Worm (Caenorhabditis elegans) whole organism, L4 larva: Measurements from ENCODE around the gene lro-1.

ENCODE experiments used
- F10B5.3 ChIP-seq: sonication (generic microtip); optimal IDR thresholded peaks from 2 replicates; lab custom pipeline; 2016; ENCODE audit warnings: mild to moderate bottlenecking, missing genetic modification characterization, missing compliant biosample characterization
- F49E8.2 ChIP-seq: sonication (generic microtip); optimal IDR thresholded peaks from 2 replicates; lab custom pipeline; 2016; ENCODE audit warnings: missing compliant biosample characterization, mild to moderate bottlenecking, missing genetic modification characterization, borderline replicate concordance
- R02D3.7 ChIP-seq: fragments of 150-350 bp; sonication (generic microtip); optimal IDR thresholded peaks from 3 replicates; lab custom pipeline; 2014; ENCODE audit warnings: missing biosample characterization, missing genetic modification characterization
- T20F7.1 ChIP-seq: fragments of 200-800 bp; sonication (Bioruptor generic); optimal IDR thresholded peaks from 2 replicates; lab custom pipeline; 2018; ENCODE audit warnings: mild to moderate bottlenecking, missing genetic modification characterization, missing compliant biosample characterization
- T26A8.4 ChIP-seq: fragments of 200-800 bp; sonication (Bioruptor generic); IDR thresholded peaks from 2 replicates; pipeline ENCODE4 v1.3.6; 2022; ENCODE audit warnings: missing genetic modification characterization, missing compliant biosample characterization
- Y105C5A.15 ChIP-seq: fragments of 200-800 bp; sonication (Bioruptor generic); IDR thresholded peaks from 2 replicates; pipeline ENCODE4 v1.3.6; 2022; ENCODE audit warnings: missing genetic modification characterization, missing compliant biosample characterization
- Y48G9A.11 ChIP-seq: fragments of 200-800 bp; sonication (Bioruptor generic); IDR thresholded peaks from 2 replicates; pipeline ENCODE4 v1.3.6; 2022; ENCODE audit warnings: missing genetic modification reagents, missing genetic modification characterization, missing compliant biosample characterization
- aha-1 ChIP-seq: fragments of 150-350 bp; peaks from one replicate; lab custom pipeline; 2014; ENCODE audit warnings: missing biosample characterization, missing genetic modification characterization
- ceh-20 ChIP-seq: fragments of 200-800 bp; sonication (Bioruptor generic); IDR thresholded peaks from 2 replicates; pipeline ENCODE4 v1.3.6; 2022; ENCODE audit warnings: missing genetic modification reagents, missing genetic modification characterization, missing compliant biosample characterization
- ces-1 ChIP-seq: fragments of 150-350 bp; sonication (generic microtip); optimal IDR thresholded peaks from 4 replicates; lab custom pipeline; 2014; ENCODE audit warnings: missing biosample characterization, missing genetic modification reagents, missing genetic modification characterization
- daf-12 ChIP-seq: fragments of 150-350 bp; optimal IDR thresholded peaks from 2 replicates; lab custom pipeline; 2014; ENCODE audit warnings: missing biosample characterization, missing genetic modification reagents, missing genetic modification characterization
- daf-16 ChIP-seq, 3 experiments: sonication (generic microtip); optimal IDR thresholded peaks; 2 replicates each; lab custom pipeline; 2016 to 2017; ENCODE audit warnings: missing genetic modification characterization in 3 of 3, missing genetic modification reagents in 3 of 3, mild to moderate bottlenecking in 2 of 3, missing compliant biosample characterization in 2 of 3, missing biosample characterization in 1 of 3, moderate library complexity in 1 of 3
- daf-8 ChIP-seq: fragments of 200-800 bp; sonication (Bioruptor generic); IDR thresholded peaks from 2 replicates; pipeline ENCODE4 v1.3.6; 2022; ENCODE audit warnings: missing genetic modification characterization, missing compliant biosample characterization
- duxl-1 ChIP-seq: sonication (generic microtip); optimal IDR thresholded peaks from 2 replicates; lab custom pipeline; 2016; ENCODE audit warnings: mild to moderate bottlenecking, missing genetic modification characterization, moderate library complexity, missing compliant biosample characterization; ENCODE audit not compliant: poor library complexity
- dve-1 ChIP-seq: sonication (generic microtip); optimal IDR thresholded peaks from 2 replicates; lab custom pipeline; 2017; ENCODE audit warnings: antibody characterized with exemption, mild to moderate bottlenecking, missing genetic modification characterization, missing compliant biosample characterization; ENCODE audit not compliant: insufficient read depth
- egl-27 ChIP-seq: sonication (generic microtip); optimal IDR thresholded peaks from 3 replicates; lab custom pipeline; 2017; ENCODE audit warnings: missing biosample characterization, missing genetic modification reagents, missing genetic modification characterization
- fos-1 ChIP-seq: fragments of 150-350 bp; optimal IDR thresholded peaks from 2 replicates; lab custom pipeline; 2014; ENCODE audit warnings: missing biosample characterization, missing genetic modification characterization
- hif-1 ChIP-seq, 2 experiments: sonication (generic microtip); optimal IDR thresholded peaks; 2 replicates each; lab custom pipeline; 2016 to 2017; ENCODE audit warnings: missing compliant biosample characterization in 2 of 2, missing genetic modification characterization in 2 of 2, missing genetic modification reagents in 2 of 2, missing genotype in 2 of 2, mild to moderate bottlenecking in 1 of 2
- hlh-11 ChIP-seq: fragments of 200-800 bp; sonication (Bioruptor generic); optimal IDR thresholded peaks from 2 replicates; lab custom pipeline; 2018; ENCODE audit warnings: mild to moderate bottlenecking, missing genetic modification characterization, missing compliant biosample characterization
- hlh-30 ChIP-seq: sonication (generic microtip); optimal IDR thresholded peaks from 2 replicates; lab custom pipeline; 2017; ENCODE audit warnings: antibody characterized with exemption, mild to moderate bottlenecking, missing genetic modification characterization, missing compliant biosample characterization; ENCODE audit not compliant: insufficient read depth
- hmg-1.1 ChIP-seq: fragments of 200-800 bp; sonication (Bioruptor generic); IDR thresholded peaks from 2 replicates; pipeline ENCODE4 v1.3.6; 2022; ENCODE audit warnings: missing genetic modification reagents, missing genetic modification characterization, missing compliant biosample characterization
- lin-1 ChIP-seq: fragments of 200-800 bp; sonication (Bioruptor generic); IDR thresholded peaks from 2 replicates; pipeline ENCODE4 v1.3.6; 2022; ENCODE audit warnings: missing genetic modification reagents, missing genetic modification characterization, missing compliant biosample characterization
- lin-13 ChIP-seq: fragments of 150-350 bp; optimal IDR thresholded peaks from 2 replicates; lab custom pipeline; 2014; ENCODE audit warnings: missing biosample characterization, missing genetic modification reagents, missing genetic modification characterization
- lsy-2 ChIP-seq, 2 experiments: fragments of 150-350 bp in 1 of 2; sonication (generic microtip) in 1 of 2; optimal IDR thresholded peaks; 2 replicates each; lab custom pipeline; 2014 to 2017; ENCODE audit warnings: missing biosample characterization in 2 of 2, missing genetic modification characterization in 2 of 2
- madf-5 ChIP-seq, 2 experiments: fragments of 200-800 bp; sonication (Bioruptor generic); IDR thresholded peaks; 2 replicates each; pipeline ENCODE4 v1.3.6; 2022; ENCODE audit warnings: missing compliant biosample characterization in 2 of 2, missing genetic modification characterization in 2 of 2
- mdl-1 ChIP-seq, 2 experiments: fragments of 150-350 bp in 1 of 2; sonication (generic microtip) in 1 of 2; optimal IDR thresholded peaks; 2 replicates each; lab custom pipeline; 2014 to 2017; ENCODE audit warnings: missing biosample characterization in 2 of 2, missing genetic modification characterization in 2 of 2
- mdt-29 ChIP-seq: fragments of 200-800 bp; sonication (Bioruptor generic); IDR thresholded peaks from 2 replicates; pipeline ENCODE4 v1.3.6; 2022; ENCODE audit warnings: missing genetic modification reagents, missing genetic modification characterization, missing compliant biosample characterization
- mep-1 ChIP-seq: fragments of 150-350 bp; sonication (generic microtip); optimal IDR thresholded peaks from 3 replicates; lab custom pipeline; 2014; ENCODE audit warnings: missing biosample characterization, missing genetic modification characterization
- mes-2 ChIP-seq: sonication (generic microtip); optimal IDR thresholded peaks from 2 replicates; lab custom pipeline; 2016; ENCODE audit warnings: missing genotype, mild to moderate bottlenecking, missing genetic modification characterization, missing compliant biosample characterization; ENCODE audit not compliant: poor library complexity, severe bottlenecking
- nhr-11 ChIP-seq: fragments of 150-350 bp; optimal IDR thresholded peaks from 2 replicates; lab custom pipeline; 2014; ENCODE audit warnings: missing biosample characterization, missing genetic modification characterization
- nhr-111 ChIP-seq: fragments of 200-800 bp; sonication (Bioruptor generic); optimal IDR thresholded peaks from 2 replicates; lab custom pipeline; 2018; ENCODE audit warnings: mild to moderate bottlenecking, missing genetic modification characterization, missing compliant biosample characterization
- nhr-28 ChIP-seq: fragments of 150-350 bp; optimal IDR thresholded peaks from 2 replicates; lab custom pipeline; 2014; ENCODE audit warnings: missing biosample characterization, missing genetic modification characterization
- nhr-42 ChIP-seq: fragments of 200-800 bp; sonication (Bioruptor generic); IDR thresholded peaks from 2 replicates; pipeline ENCODE4 v1.3.6; 2022; ENCODE audit warnings: missing genetic modification characterization, missing compliant biosample characterization
- nhr-6 ChIP-seq: fragments of 150-350 bp; optimal IDR thresholded peaks from 2 replicates; lab custom pipeline; 2014; ENCODE audit warnings: missing biosample characterization, missing genetic modification characterization
- nhr-77 ChIP-seq: fragments of 150-350 bp; optimal IDR thresholded peaks from 2 replicates; lab custom pipeline; 2014; ENCODE audit warnings: missing biosample characterization, missing genetic modification characterization
- pha-4 ChIP-seq, 2 experiments: fragments of 150-350 bp in 1 of 2; fragments of 200-800 bp in 1 of 2; sonication (Bioruptor generic) in 1 of 2; IDR thresholded peaks in 1 of 2; optimal IDR thresholded peaks in 1 of 2; 2 replicates each; pipeline versions ENCODE4 v1.3.6 to Lab custom; 2014 to 2022; ENCODE audit warnings: missing genetic modification characterization in 2 of 2, missing genetic modification reagents in 2 of 2, missing biosample characterization in 1 of 2, missing compliant biosample characterization in 1 of 2
- rbr-2 ChIP-seq: sonication (generic microtip); optimal IDR thresholded peaks from 2 replicates; lab custom pipeline; 2016; ENCODE audit warnings: missing genotype, missing genetic modification characterization, missing compliant biosample characterization
- skn-1 ChIP-seq: fragments of 150-350 bp; optimal IDR thresholded peaks from 2 replicates; lab custom pipeline; 2014; ENCODE audit warnings: missing biosample characterization, missing genetic modification characterization
- unc-130 ChIP-seq: sonication (generic microtip); optimal IDR thresholded peaks from 2 replicates; lab custom pipeline; 2016; ENCODE audit warnings: missing genetic modification reagents, missing genetic modification characterization, missing compliant biosample characterization
- unc-39 ChIP-seq: sonication (generic microtip); optimal IDR thresholded peaks from 2 replicates; lab custom pipeline; 2017; ENCODE audit warnings: missing biosample characterization, missing genetic modification characterization
- vab-7 ChIP-seq: fragments of 200-800 bp; sonication (Bioruptor generic); IDR thresholded peaks from 2 replicates; pipeline ENCODE4 v1.3.6; 2022; ENCODE audit warnings: missing genetic modification reagents, missing genetic modification characterization, missing compliant biosample characterization
- ztf-7 ChIP-seq: fragments of 150-350 bp; optimal IDR thresholded peaks from 2 replicates; lab custom pipeline; 2014; ENCODE audit warnings: missing biosample characterization, missing genetic modification characterization

The lro-1 gene

ce11 chrX:6256969-6257368 is 14.9 kb upstream of the lro-1 start:
- TF ChIP-seq lsy-2 (tag; optimal IDR thresholded peaks at IDR 0.05; lab: Kevin White, UChicago) (peak in 1 of 2 experiments; percentile 8), hmg-1.1 (GFP tag; lab: Robert Waterston, UW) (no peak), nhr-6 (no peak), aha-1 (tag; lab: Kevin White, UChicago) (peak; percentile 92), duxl-1 (tag; lab: Kevin White, UChicago) (no peak), mep-1 (no peak), madf-5 (GFP tag; IDR thresholded peaks at IDR 0.05; lab: Robert Waterston, UW) (no peak), egl-27 (tag; lab: Kevin White, UChicago) (no peak), hlh-30 (peak; percentile 8), hlh-11 (tag; lab: Kevin White, UChicago) (peak; percentile 4), nhr-28 (tag; lab: Kevin White, UChicago) (peak; percentile 32), daf-16 (GFP tag; optimal IDR thresholded peaks at IDR 0.05; lab: Kevin White, UChicago) (no peak), daf-16 (tag; optimal IDR thresholded peaks at IDR 0.05; lab: Kevin White, UChicago) (peak; percentile 91), rbr-2 (tag; lab: Kevin White, UChicago) (no peak), mdt-29 (no peak), dve-1 (tag; lab: Kevin White, UChicago) (peak; percentile 70), Y48G9A.11 (GFP tag; lab: Robert Waterston, UW) (no peak), mdl-1 (tag; optimal IDR thresholded peaks at IDR 0.05; lab: Kevin White, UChicago) (no peak)

ce11 chrX:6258409-6258808 is 13.5 kb upstream of the lro-1 start:
- TF ChIP-seq aha-1 (tag; lab: Kevin White, UChicago): no peak
- TF ChIP-seq skn-1 (tag; lab: Kevin White, UChicago): no peak
- no peak for TF ChIP-seq F49E8.2
- TF ChIP-seq fos-1 (tag; lab: Kevin White, UChicago): no peak
- TF ChIP-seq lin-13 (GFP tag; lab: Kevin White, UChicago): no peak
- TF ChIP-seq T20F7.1: no peak
- no peak for TF ChIP-seq daf-8 (GFP tag; lab: Robert Waterston, UW)
- TF ChIP-seq mdl-1 (tag; optimal IDR thresholded peaks at IDR 0.05; lab: Kevin White, UChicago): no peak
- no peak for TF ChIP-seq hif-1 (tag; optimal IDR thresholded peaks at IDR 0.05; lab: Kevin White, UChicago)
- TF ChIP-seq daf-12 (tag; lab: Kevin White, UChicago): no peak
- no peak for TF ChIP-seq nhr-77 (tag; lab: Kevin White, UChicago)
- TF ChIP-seq F10B5.3 (tag; lab: Kevin White, UChicago): no peak
- TF ChIP-seq, all 104 proteins: peak for 0

DNA sequence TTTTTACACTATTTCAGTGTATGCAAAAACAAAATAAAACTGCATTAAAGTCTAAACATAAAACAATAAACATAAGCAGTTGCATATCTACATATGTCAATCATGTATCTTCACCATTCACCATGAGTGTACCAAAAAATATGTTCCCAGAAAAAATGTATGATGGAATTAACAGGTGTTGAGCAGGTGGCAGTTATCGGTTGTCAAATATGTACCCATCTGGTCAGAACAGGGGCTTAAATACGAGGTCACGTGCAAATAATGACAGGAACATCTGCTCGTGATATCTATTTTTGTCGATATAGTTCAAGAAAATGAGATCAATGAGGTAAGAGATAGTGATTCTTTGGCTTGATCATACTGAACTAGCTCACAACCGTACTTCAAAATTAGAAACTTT is 12.8 kb upstream of the lro-1 start:
- TF ChIP-seq ceh-20 (GFP tag; lab: Robert Waterston, UW) (no peak), aha-1 (tag; lab: Kevin White, UChicago) (peak; percentile 69), daf-16 (GFP tag; optimal IDR thresholded peaks at IDR 0.05; lab: Kevin White, UChicago) (peak in 1 of 2 experiments; percentile 3), daf-16 (tag; optimal IDR thresholded peaks at IDR 0.05; lab: Kevin White, UChicago) (no peak), hlh-30 (peak; percentile 36), nhr-11 (tag; lab: Kevin White, UChicago) (peak; percentile 14), lsy-2 (tag; optimal IDR thresholded peaks at IDR 0.05; lab: Kevin White, UChicago) (peak in 1 of 2 experiments; percentile 14), lin-1 (GFP tag; lab: Robert Waterston, UW) (no peak), ztf-7 (tag; lab: Kevin White, UChicago) (no peak)
- TF ChIP-seq, all 104 proteins: peak for 5

DNA sequence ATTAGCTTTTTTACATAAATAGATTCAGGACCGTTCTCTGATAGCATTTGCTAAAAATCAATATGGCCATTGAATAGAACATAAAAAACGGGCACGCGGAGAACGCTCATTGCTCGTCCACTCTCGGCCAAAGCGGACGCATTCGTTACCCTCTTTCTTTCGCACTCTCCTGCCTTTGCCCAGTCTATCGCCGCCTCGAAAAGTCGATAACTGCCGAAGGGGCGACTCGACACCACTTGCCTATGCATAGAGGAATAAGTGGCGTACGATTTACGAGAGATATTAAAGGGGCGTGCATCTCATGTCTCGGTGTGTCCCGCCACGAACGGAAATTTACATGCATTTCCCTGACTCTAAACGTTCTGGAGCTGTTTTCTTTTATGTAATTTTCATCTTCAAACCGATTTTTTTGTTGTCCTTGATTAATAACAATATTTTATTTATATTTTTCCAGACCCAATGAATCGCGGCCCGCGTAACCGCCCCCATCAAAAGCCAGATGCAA is 8.6 kb upstream of the lro-1 start, which contains the start of gene W05H9.4:
W05H9.4 (plus strand) TSS at position 455 of the 505 bp plus-strand sequence.
- TF ChIP-seq T20F7.1 (no peak), R02D3.7 (tag; lab: Kevin White, UChicago) (no peak), Y105C5A.15 (no peak), mep-1 (peak; percentile 44), unc-130 (GFP tag; lab: Kevin White, UChicago) (no peak), nhr-111 (GFP tag; lab: Kevin White, UChicago) (no peak), nhr-77 (tag; lab: Kevin White, UChicago) (no peak), ztf-7 (tag; lab: Kevin White, UChicago) (no peak), lsy-2 (tag; optimal IDR thresholded peaks at IDR 0.05; lab: Kevin White, UChicago) (peak in 1 of 2 experiments; percentile 44), pha-4 (GFP tag; IDR thresholded peaks at IDR 0.05; lab: Robert Waterston, UW) (no peak), pha-4 (tag; optimal IDR thresholded peaks at IDR 0.05; lab: Kevin White, UChicago) (no peak), F49E8.2 (no peak), vab-7 (GFP tag; lab: Robert Waterston, UW) (no peak), unc-39 (tag; lab: Kevin White, UChicago) (no peak), T26A8.4 (GFP tag; lab: Robert Waterston, UW) (no peak), ces-1 (GFP tag; lab: Kevin White, UChicago) (no peak), lin-1 (GFP tag; lab: Robert Waterston, UW) (no peak), nhr-42 (GFP tag; lab: Robert Waterston, UW) (no peak), mes-2 (tag; lab: Kevin White, UChicago) (peak; percentile 39), egl-27 (tag; lab: Kevin White, UChicago) (no peak), aha-1 (tag; lab: Kevin White, UChicago) (peak; percentile 97), nhr-28 (tag; lab: Kevin White, UChicago) (no peak)
